Fruit fly (Drosophila melanogaster) whole organism, embryonic: Measurements from ENCODE around the gene CG1785.

Experiments used
- Abd-B ChIP-seq: fragments of 200-800 bp; sonication (Bioruptor generic); optimal IDR thresholded peaks from 2 replicates; lab custom pipeline; 2018; ENCODE audit warnings: missing biosample characterization, mild to moderate bottlenecking, missing genetic modification characterization, moderate library complexity
- CG12659 ChIP-seq: fragments of 200-800 bp; sonication (Bioruptor generic); optimal IDR thresholded peaks from 3 replicates; lab custom pipeline; 2017; ENCODE audit warnings: mild to moderate bottlenecking, missing biosample characterization, missing genetic modification reagents, missing genetic modification characterization
- CG14050 ChIP-seq: fragments of 200-800 bp; sonication (Bioruptor generic); IDR thresholded peaks from 3 replicates; pipeline ENCODE4 v1.3.6; 2022; ENCODE audit warnings: missing biosample characterization, missing genetic modification characterization
- CG15514 ChIP-seq: fragments of 200-800 bp; sonication (Bioruptor generic); optimal IDR thresholded peaks from 3 replicates; lab custom pipeline; 2017; ENCODE audit warnings: missing biosample characterization, missing genetic modification characterization, mild to moderate bottlenecking, moderate library complexity, missing genetic modification reagents
- CG16815 ChIP-seq: fragments of 200-800 bp; sonication (Bioruptor generic); optimal IDR thresholded peaks from 3 replicates; lab custom pipeline; 2017; ENCODE audit warnings: missing biosample characterization, mild to moderate bottlenecking, missing genetic modification characterization
- CG3163 ChIP-seq: fragments of 200-800 bp; sonication (Bioruptor generic); optimal IDR thresholded peaks from 3 replicates; lab custom pipeline; 2016; ENCODE audit warnings: missing biosample characterization, missing genetic modification characterization
- CG32532 ChIP-seq: fragments of 200-800 bp; sonication (Bioruptor generic); IDR thresholded peaks from 2 replicates; pipeline ENCODE4 v1.3.6; 2022; ENCODE audit warnings: missing biosample characterization, missing genetic modification characterization
- CG3281 ChIP-seq: fragments of 200-800 bp; sonication (Bioruptor generic); optimal IDR thresholded peaks from 3 replicates; lab custom pipeline; 2017; ENCODE audit warnings: missing biosample characterization, mild to moderate bottlenecking, missing genetic modification characterization
- CG34224 ChIP-seq: fragments of 200-800 bp; sonication (Bioruptor generic); IDR thresholded peaks from 3 replicates; pipeline ENCODE4 v1.3.6; 2022; ENCODE audit warnings: missing biosample characterization, missing genetic modification characterization; ENCODE audit not compliant: partially characterized antibody
- CG4282 ChIP-seq: fragments of 200-800 bp; sonication (Bioruptor generic); optimal IDR thresholded peaks from 2 replicates; lab custom pipeline; 2016; ENCODE audit warnings: missing biosample characterization, missing genetic modification characterization
- CG4328 ChIP-seq: fragments of 200-800 bp; sonication (Bioruptor generic); optimal IDR thresholded peaks from 3 replicates; lab custom pipeline; 2017; ENCODE audit warnings: missing biosample characterization, missing genetic modification reagents, missing genetic modification characterization
- CG4404 ChIP-seq: fragments of 200-800 bp; sonication (Bioruptor generic); IDR thresholded peaks from 2 replicates; pipeline ENCODE4 v1.3.6; 2022; ENCODE audit warnings: missing biosample characterization, missing genetic modification characterization
- CG5180 ChIP-seq: fragments of 200-800 bp; sonication (Bioruptor generic); optimal IDR thresholded peaks from 3 replicates; lab custom pipeline; 2017; ENCODE audit warnings: missing biosample characterization, missing genetic modification characterization, mild to moderate bottlenecking, moderate library complexity, missing genetic modification reagents
- CG5245 ChIP-seq: fragments of 200-800 bp; sonication (Bioruptor generic); optimal IDR thresholded peaks from 3 replicates; lab custom pipeline; 2016; ENCODE audit warnings: missing biosample characterization, missing genetic modification characterization
- CG6254 ChIP-seq: fragments of 200-800 bp; sonication (Bioruptor generic); optimal IDR thresholded peaks from 3 replicates; lab custom pipeline; 2017; ENCODE audit warnings: mild to moderate bottlenecking, missing biosample characterization, missing genetic modification reagents, missing genetic modification characterization
- CG6683 ChIP-seq: fragments of 200-800 bp; sonication (Bioruptor generic); optimal IDR thresholded peaks from 2 replicates; lab custom pipeline; 2017; ENCODE audit warnings: missing biosample characterization, mild to moderate bottlenecking, missing genetic modification characterization, missing genetic modification reagents
- CG7357 ChIP-seq: fragments of 200-800 bp; sonication (Bioruptor generic); IDR thresholded peaks from 3 replicates; pipeline ENCODE4 v1.3.6; 2022; ENCODE audit warnings: missing biosample characterization, missing genetic modification characterization
- CoRest ChIP-seq: fragments of 200-800 bp; sonication (Bioruptor generic); optimal IDR thresholded peaks from 3 replicates; lab custom pipeline; 2018; ENCODE audit warnings: missing biosample characterization, mild to moderate bottlenecking, missing genetic modification characterization, moderate library complexity
- Dfd ChIP-seq, 2 experiments: fragments of >200 bp; optimal IDR thresholded peaks; 2 replicates each; lab custom pipeline; 2017; ENCODE audit warnings: missing biosample characterization in 2 of 2, missing genetic modification characterization in 2 of 2
- Eip74EF ChIP-seq, 2 experiments: fragments of 200-800 bp in 1 of 2; fragments of >200 bp in 1 of 2; sonication (Bioruptor generic) in 1 of 2; optimal IDR thresholded peaks; 2 replicates each; lab custom pipeline; 2017 to 2019; ENCODE audit warnings: missing biosample characterization in 2 of 2, missing genetic modification characterization in 2 of 2, mild to moderate bottlenecking in 1 of 2, moderate library complexity in 1 of 2
- Fer3 ChIP-seq: fragments of 200-800 bp; sonication (Bioruptor generic); optimal IDR thresholded peaks from 2 replicates; lab custom pipeline; 2018; ENCODE audit warnings: missing biosample characterization, mild to moderate bottlenecking, missing genetic modification characterization, moderate library complexity
- HHEX ChIP-seq: fragments of 200-800 bp; sonication (Bioruptor generic); optimal IDR thresholded peaks from 3 replicates; lab custom pipeline; 2017; ENCODE audit warnings: missing biosample characterization, mild to moderate bottlenecking, missing genetic modification characterization, missing genetic modification reagents
- HLHmδ ChIP-seq: fragments of 200-800 bp; sonication (Bioruptor generic); optimal IDR thresholded peaks from 2 replicates; lab custom pipeline; 2018; ENCODE audit warnings: missing biosample characterization, mild to moderate bottlenecking, missing genetic modification characterization, moderate library complexity
- HmgZ ChIP-seq: fragments of 200-800 bp; sonication (Bioruptor generic); optimal IDR thresholded peaks from 2 replicates; lab custom pipeline; 2018; ENCODE audit warnings: missing biosample characterization, mild to moderate bottlenecking, missing genetic modification characterization
- Meics ChIP-seq: fragments of 200-800 bp; sonication (Bioruptor generic); optimal IDR thresholded peaks from 2 replicates; lab custom pipeline; 2017; ENCODE audit warnings: missing biosample characterization, mild to moderate bottlenecking, missing genetic modification characterization
- NFAT ChIP-seq: fragments of 200-800 bp; sonication (Bioruptor generic); IDR thresholded peaks from 2 replicates; pipeline ENCODE4 v1.3.6; 2022; ENCODE audit warnings: missing biosample characterization, missing genetic modification characterization
- Scr ChIP-seq: fragments of 200-800 bp; sonication (Bioruptor generic); IDR thresholded peaks from 2 replicates; pipeline ENCODE4 v1.3.6; 2022; ENCODE audit warnings: missing biosample characterization, missing genetic modification characterization; ENCODE audit not compliant: partially characterized antibody
- Sox102F ChIP-seq: fragments of 200-800 bp; sonication (Bioruptor generic); optimal IDR thresholded peaks from 2 replicates; lab custom pipeline; 2018; ENCODE audit warnings: missing biosample characterization, mild to moderate bottlenecking, missing genetic modification characterization, moderate library complexity
- bsh ChIP-seq, 2 experiments: fragments of 200-800 bp; sonication (Bioruptor generic); optimal IDR thresholded peaks; 2 replicates each; lab custom pipeline; 2017 to 2018; ENCODE audit warnings: mild to moderate bottlenecking in 2 of 2, missing biosample characterization in 2 of 2, missing genetic modification characterization in 2 of 2, moderate library complexity in 1 of 2
- btn ChIP-seq: fragments of 200-800 bp; sonication (Bioruptor generic); optimal IDR thresholded peaks from 2 replicates; lab custom pipeline; 2016; ENCODE audit warnings: missing biosample characterization, missing genetic modification characterization
- cas ChIP-seq: fragments of 200-800 bp; sonication (Bioruptor generic); IDR thresholded peaks from 2 replicates; pipeline ENCODE4 v1.3.6; 2022; ENCODE audit warnings: missing biosample characterization, missing genetic modification characterization
- cato ChIP-seq: fragments of 200-800 bp; sonication (Bioruptor generic); optimal IDR thresholded peaks from 2 replicates; lab custom pipeline; 2016; ENCODE audit warnings: missing biosample characterization, missing genetic modification characterization, borderline replicate concordance
- cg ChIP-seq: fragments of 200-800 bp; sonication (Bioruptor generic); optimal IDR thresholded peaks from 3 replicates; lab custom pipeline; 2019; ENCODE audit warnings: missing biosample characterization, mild to moderate bottlenecking, missing genetic modification characterization, moderate library complexity
- ci ChIP-seq: fragments of 200-800 bp; sonication (Bioruptor generic); IDR thresholded peaks from 3 replicates; pipeline ENCODE4 v1.3.6; 2022; ENCODE audit warnings: missing biosample characterization, missing genetic modification characterization
- crp ChIP-seq, 2 experiments: fragments of 200-800 bp; sonication (Bioruptor generic); optimal IDR thresholded peaks; 2 replicates in 1 of 2; 3 replicates in 1 of 2; lab custom pipeline; 2017; ENCODE audit warnings: missing biosample characterization in 2 of 2, missing genetic modification characterization in 2 of 2, mild to moderate bottlenecking in 1 of 2, moderate library complexity in 1 of 2
- eyg ChIP-seq: fragments of 200-800 bp; sonication (Bioruptor generic); optimal IDR thresholded peaks from 3 replicates; lab custom pipeline; 2016; ENCODE audit warnings: missing biosample characterization, missing genetic modification characterization
- fd96Cb ChIP-seq: fragments of 200-800 bp; sonication (Bioruptor generic); optimal IDR thresholded peaks from 2 replicates; lab custom pipeline; 2018; ENCODE audit warnings: missing biosample characterization, mild to moderate bottlenecking, missing genetic modification characterization, moderate library complexity
- gcm2 ChIP-seq: fragments of 200-800 bp; sonication (Bioruptor generic); optimal IDR thresholded peaks from 2 replicates; lab custom pipeline; 2016; ENCODE audit warnings: missing biosample characterization, missing genetic modification characterization
- ham ChIP-seq: fragments of 200-800 bp; sonication (Bioruptor generic); IDR thresholded peaks from 2 replicates; pipeline ENCODE4 v1.3.6; 2022; ENCODE audit warnings: missing biosample characterization, missing genetic modification characterization
- hbn ChIP-seq: fragments of 200-800 bp; sonication (Bioruptor generic); IDR thresholded peaks from 2 replicates; pipeline ENCODE4 v1.3.6; 2022; ENCODE audit warnings: missing biosample characterization, missing genetic modification characterization; ENCODE audit not compliant: partially characterized antibody
- inv ChIP-seq: fragments of 200-800 bp; sonication (Bioruptor generic); IDR thresholded peaks from 2 replicates; pipeline ENCODE4 v1.3.6; 2022; ENCODE audit warnings: missing biosample characterization, missing genetic modification characterization; ENCODE audit not compliant: partially characterized antibody
- jumu ChIP-seq: fragments of 200-800 bp; sonication (Bioruptor generic); optimal IDR thresholded peaks from 3 replicates; lab custom pipeline; 2016; ENCODE audit warnings: missing biosample characterization, missing genetic modification characterization
- mam ChIP-seq: fragments of 200-800 bp; sonication (Bioruptor generic); optimal IDR thresholded peaks from 3 replicates; lab custom pipeline; 2016; ENCODE audit warnings: missing biosample characterization, missing genetic modification characterization
- phol ChIP-seq: fragments of 200-800 bp; sonication (Bioruptor generic); optimal IDR thresholded peaks from 3 replicates; lab custom pipeline; 2018; ENCODE audit warnings: missing biosample characterization, mild to moderate bottlenecking, missing genetic modification characterization, moderate library complexity
- psq ChIP-seq: fragments of 200-800 bp; sonication (Bioruptor generic); optimal IDR thresholded peaks from 2 replicates; lab custom pipeline; 2017; ENCODE audit warnings: missing biosample characterization, missing genetic modification characterization
- repo ChIP-seq: fragments of 200-800 bp; sonication (Bioruptor generic); optimal IDR thresholded peaks from 2 replicates; lab custom pipeline; 2016; ENCODE audit warnings: missing biosample characterization, missing genetic modification characterization
- tll ChIP-seq, 2 experiments: fragments of 200-800 bp in 1 of 2; fragments of >200 bp in 1 of 2; sonication (Bioruptor generic) in 1 of 2; optimal IDR thresholded peaks; 2 replicates each; lab custom pipeline; 2017 to 2019; ENCODE audit warnings: missing biosample characterization in 2 of 2, missing genetic modification characterization in 2 of 2, mild to moderate bottlenecking in 1 of 2, moderate library complexity in 1 of 2
- zen2 ChIP-seq: fragments of 200-800 bp; sonication (Bioruptor generic); IDR thresholded peaks from 3 replicates; pipeline ENCODE4 v1.3.6; 2022; ENCODE audit warnings: missing biosample characterization, missing genetic modification characterization; ENCODE audit not compliant: partially characterized antibody

Gene CG1785

DNA sequence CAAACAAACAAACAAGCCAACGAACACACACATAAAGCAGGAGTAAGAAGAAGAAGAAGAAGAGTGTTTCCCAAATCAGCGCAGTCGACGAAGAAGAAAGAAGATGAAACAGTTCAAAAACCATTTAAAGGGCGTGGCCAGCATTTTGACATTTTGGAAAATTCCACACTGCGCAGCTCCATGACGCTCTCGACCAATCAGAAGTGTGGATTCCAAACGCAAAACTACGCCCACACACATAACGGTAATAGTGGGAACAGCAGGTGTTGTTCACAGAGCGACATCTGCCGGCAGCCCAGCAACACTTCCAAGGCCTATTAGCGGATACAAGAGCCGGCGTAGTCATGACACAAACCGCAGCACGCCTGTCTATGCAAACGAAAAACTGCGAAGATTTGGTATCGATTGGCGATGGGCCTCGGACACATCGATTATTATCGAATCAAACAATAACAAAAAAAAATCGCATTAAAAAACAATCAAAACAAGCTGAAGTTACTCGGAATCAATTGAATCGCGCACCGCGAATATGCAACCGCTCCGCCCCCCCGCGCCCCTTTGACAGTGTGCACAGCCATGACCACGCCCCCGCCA is 38.0 kb upstream of the CG1785 start, which contains the start of gene Rubicon (continued):
- TF ChIP-seq CG4282 (peak; percentile 39), CG14050 (GFP tag; lab: Robert Waterston, UW) (no peak), jumu (GFP tag; lab: Kevin White, UChicago) (no peak), CoRest (tag; lab: Kevin White, UChicago) (peak; percentile 53), psq (GFP tag; lab: Kevin White, UChicago) (no peak), CG4404 (no peak), CG6254 (GFP tag; lab: Kevin White, UChicago) (no peak), Dfd (GFP tag; optimal IDR thresholded peaks at IDR 0.05; lab: Kevin White, UChicago) (no peak), btn (no peak), inv (GFP tag; lab: Robert Waterston, UW) (peak; percentile 77), crp (GFP tag; optimal IDR thresholded peaks at IDR 0.05; lab: Kevin White, UChicago) (peak in 1 of 2 experiments; percentile 62), NFAT (GFP tag; lab: Robert Waterston, UW) (no peak), bsh (GFP tag; optimal IDR thresholded peaks at IDR 0.05; lab: Kevin White, UChicago) (peak; percentile 33 to 82), CG34224 (GFP tag; lab: Robert Waterston, UW) (peak; percentile 91), CG4328 (GFP tag; lab: Kevin White, UChicago) (no peak), repo (GFP tag; lab: Kevin White, UChicago) (no peak), CG5245 (GFP tag; lab: Kevin White, UChicago) (peak; percentile 32), eyg (GFP tag; lab: Kevin White, UChicago) (no peak), HLHmδ (GFP tag; lab: Kevin White, UChicago) (peak; percentile 76), cato (no peak), CG6683 (GFP tag; lab: Kevin White, UChicago) (peak; percentile 5), mam (peak; percentile 16), ham (no peak), cas (GFP tag; lab: Robert Waterston, UW) (peak; percentile 22; the same call in 1 of the 2 replicates), ci (GFP tag; lab: Robert Waterston, UW) (peak; percentile 81), Fer3 (tag; lab: Kevin White, UChicago) (peak; percentile 26), tll (GFP tag; optimal IDR thresholded peaks at IDR 0.05; lab: Kevin White, UChicago) (no peak), CG32532 (GFP tag; lab: Robert Waterston, UW) (peak; percentile 72), gcm2 (no peak), Sox102F (no peak), Eip74EF (GFP tag; optimal IDR thresholded peaks at IDR 0.05; lab: Kevin White, UChicago) (no peak), Abd-B (GFP tag; lab: Kevin White, UChicago) (peak; percentile 36), CG5180 (no peak), HmgZ (tag; lab: Kevin White, UChicago) (peak; percentile 79), hbn (GFP tag; lab: Robert Waterston, UW) (peak; percentile 86), CG15514 (GFP tag; lab: Kevin White, UChicago) (peak; percentile 93), cg (GFP tag; lab: Kevin White, UChicago) (peak; percentile 51), phol (peak; percentile 37), fd96Cb (tag; lab: Kevin White, UChicago) (no peak), CG16815 (GFP tag; lab: Kevin White, UChicago) (no peak), CG7357 (GFP tag; lab: Robert Waterston, UW) (no peak), CG3281 (GFP tag; lab: Kevin White, UChicago) (no peak), zen2 (GFP tag; lab: Robert Waterston, UW) (peak; percentile 83; the same call in 2 of the 3 replicates), HHEX (GFP tag; lab: Kevin White, UChicago) (no peak), CG3163 (GFP tag; lab: Kevin White, UChicago) (peak; percentile 50), CG12659 (peak; percentile 82), Scr (GFP tag; lab: Robert Waterston, UW) (peak; percentile 85), Meics (peak; percentile 29)
